Worm (Caenorhabditis elegans): ENCODE measurements around the gene T18D3.1.

Gene T18D3.1

ce11 chrX:12500777-12501176 is 46.2 kb downstream of the T18D3.1 start (continued):
- no peak for TF ChIP-seq F49E8.2 (tag; optimal IDR thresholded peaks at IDR 0.05; ENCODE audit: borderline replicate concordance)
- peak; percentile 94 for TF ChIP-seq php-3 (GFP tag; IDR thresholded peaks at IDR 0.05)
- no peak for TF ChIP-seq arid-1 (GFP tag; conservative IDR thresholded peaks at IDR 0.05)
- peak; percentile 89 for TF ChIP-seq tra-1 (GFP tag; IDR thresholded peaks at IDR 0.05)
- TF ChIP-seq nhr-77 (tag; optimal IDR thresholded peaks at IDR 0.05): peak; percentile 92
- TF ChIP-seq rbr-2 (tag; optimal IDR thresholded peaks at IDR 0.05): peak; percentile 27
- no peak for TF ChIP-seq ctbp-1 (GFP tag; IDR thresholded peaks at IDR 0.05)
- no peak for TF ChIP-seq Y75B8A.6 (GFP tag; IDR thresholded peaks at IDR 0.05)
- peak in 1 of 2 experiments; percentile 41 for TF ChIP-seq hif-1 (tag; optimal IDR thresholded peaks at IDR 0.05)
- TF ChIP-seq gei-8 (GFP tag; optimal IDR thresholded peaks at IDR 0.05): peak; percentile 77
- no peak for TF ChIP-seq lir-3 (tag; optimal IDR thresholded peaks at IDR 0.05)
- TF ChIP-seq mep-1 (tag; optimal IDR thresholded peaks at IDR 0.05): peak; percentile 82
- TF ChIP-seq nhr-11 (tag; optimal IDR thresholded peaks at IDR 0.05): peak; percentile 41
- TF ChIP-seq lsy-2 (tag; optimal IDR thresholded peaks at IDR 0.05): peak in 1 of 2 experiments; percentile 83
- peak; percentile 61 for TF ChIP-seq T20F7.1 (GFP tag; optimal IDR thresholded peaks at IDR 0.05)
- no peak for TF ChIP-seq tag-97 (GFP tag; IDR thresholded peaks at IDR 0.05)
- no peak for TF ChIP-seq fkh-10 (GFP tag; optimal IDR thresholded peaks at IDR 0.05)
- TF ChIP-seq fos-1 (tag; optimal IDR thresholded peaks at IDR 0.05): no peak
- TF ChIP-seq dve-1 (tag; optimal IDR thresholded peaks at IDR 0.05; ENCODE audit: insufficient read depth): peak; percentile 98
- TF ChIP-seq mes-2 (tag; optimal IDR thresholded peaks at IDR 0.05; ENCODE audit: poor library complexity, severe bottlenecking): no peak
- TF ChIP-seq dpl-1 (GFP tag; optimal IDR thresholded peaks at IDR 0.05): peak; percentile 54
- peak; percentile 91 for TF ChIP-seq cey-2 (tag; optimal IDR thresholded peaks at IDR 0.05; ENCODE audit: borderline replicate concordance, insufficient read depth)
- no peak for TF ChIP-seq madf-9 (GFP tag; conservative IDR thresholded peaks at IDR 0.05)
- no peak for TF ChIP-seq Y5F2A.4 (GFP tag; optimal IDR thresholded peaks at IDR 0.05)
- TF ChIP-seq D1046.2 (GFP tag; IDR thresholded peaks at IDR 0.05): no peak
- TF ChIP-seq ztf-7 (tag; optimal IDR thresholded peaks at IDR 0.05): peak; percentile 86
- TF ChIP-seq ceh-20 (GFP tag; IDR thresholded peaks at IDR 0.05): 0 out of 2 replicates have a peak, but pooled peaks have one; percentile 43
- no peak for TF ChIP-seq F44E2.7 (GFP tag; IDR thresholded peaks at IDR 0.05)
- peak in 1 of 2 experiments; percentile 81 for TF ChIP-seq unc-62 (GFP tag; optimal IDR thresholded peaks at IDR 0.05 in 1 of 2)
- TF ChIP-seq unc-62 (tag; optimal IDR thresholded peaks at IDR 0.05): no peak
- TF ChIP-seq hlh-11 (tag; optimal IDR thresholded peaks at IDR 0.05): peak; percentile 97
- TF ChIP-seq R02D3.7 (tag; optimal IDR thresholded peaks at IDR 0.05): no peak
- TF ChIP-seq zip-2 (tag; optimal IDR thresholded peaks at IDR 0.05): no peak
- TF ChIP-seq dmd-6 (GFP tag; IDR thresholded peaks at IDR 0.05): peak; percentile 98
- TF ChIP-seq nhr-42 (GFP tag; IDR thresholded peaks at IDR 0.05): 0 out of 2 replicates have a peak, but pooled peaks have one; percentile 55
- TF ChIP-seq zip-11 (GFP tag; IDR thresholded peaks at IDR 0.05): no peak
- TF ChIP-seq zfp-3 (GFP tag; conservative IDR thresholded peaks at IDR 0.05): 0 out of 2 replicates have a peak, but pooled peaks have one; percentile 32
- TF ChIP-seq zfp-2 (tag; optimal IDR thresholded peaks at IDR 0.05): no peak
- peak; percentile 51; the same call in 1 of the 2 replicates for TF ChIP-seq pha-4 (GFP tag; IDR thresholded peaks at IDR 0.05)
- no peak for TF ChIP-seq pha-4 (tag; optimal IDR thresholded peaks at IDR 0.05)
- peak; percentile 98 for TF ChIP-seq nhr-102 (tag; optimal IDR thresholded peaks at IDR 0.05)
- no peak for TF ChIP-seq ceh-44 (GFP tag; IDR thresholded peaks at IDR 0.05)
- TF ChIP-seq lin-1 (GFP tag; IDR thresholded peaks at IDR 0.05): peak; percentile 78
- no peak for TF ChIP-seq set-16 (GFP tag; IDR thresholded peaks at IDR 0.05)

All from whole organism, L4 larva.